Worm (Caenorhabditis elegans) whole organism, late embryonic: ENCODE results near the gene pqn-70.

Experiments
- C08G9.2 ChIP-seq: sonication (generic microtip); optimal IDR thresholded peaks from 2 replicates; lab custom pipeline; 2016; ENCODE audit warnings: mild to moderate bottlenecking, missing genetic modification characterization, moderate library complexity, missing compliant biosample characterization
- K02D7.2 ChIP-seq: sonication (generic microtip); optimal IDR thresholded peaks from 2 replicates; lab custom pipeline; 2017; ENCODE audit warnings: mild to moderate bottlenecking, missing genetic modification characterization, missing compliant biosample characterization
- T23F11.4 ChIP-seq: fragments of 200-800 bp; sonication (Bioruptor generic); optimal IDR thresholded peaks from 2 replicates; lab custom pipeline; 2018; ENCODE audit warnings: mild to moderate bottlenecking, missing genetic modification characterization, missing compliant biosample characterization
- ama-1 ChIP-seq: fragments of 150-350 bp; optimal IDR thresholded peaks from 2 replicates; lab custom pipeline; 2014
- ceh-18 ChIP-seq: sonication (generic microtip); optimal IDR thresholded peaks from 2 replicates; lab custom pipeline; 2016; ENCODE audit warnings: missing genetic modification characterization, missing compliant biosample characterization
- ceh-19 ChIP-seq: fragments of 200-800 bp; sonication (Bioruptor generic); optimal IDR thresholded peaks from 2 replicates; lab custom pipeline; 2018; ENCODE audit warnings: mild to moderate bottlenecking, missing genetic modification characterization, missing compliant biosample characterization
- ceh-30 ChIP-seq: fragments of 150-350 bp; optimal IDR thresholded peaks from 2 replicates; lab custom pipeline; 2014; ENCODE audit warnings: missing biosample characterization, missing genetic modification characterization
- ceh-34 ChIP-seq: sonication (generic microtip); optimal IDR thresholded peaks from 2 replicates; lab custom pipeline; 2016; ENCODE audit warnings: mild to moderate bottlenecking, missing genetic modification characterization, missing compliant biosample characterization
- ceh-45 ChIP-seq: fragments of 200-800 bp; sonication (Bioruptor generic); IDR thresholded peaks from 2 replicates; pipeline ENCODE4 v1.3.6; 2022; ENCODE audit warnings: missing genetic modification reagents, missing genetic modification characterization, missing compliant biosample characterization
- ceh-9 ChIP-seq: sonication (generic microtip); optimal IDR thresholded peaks from 2 replicates; lab custom pipeline; 2016; ENCODE audit warnings: mild to moderate bottlenecking, missing genetic modification characterization, inconsistent platforms, missing compliant biosample characterization
- che-1 ChIP-seq: sonication (generic microtip); optimal IDR thresholded peaks from 2 replicates; lab custom pipeline; 2016; ENCODE audit warnings: mild to moderate bottlenecking, missing genetic modification characterization, missing compliant biosample characterization
- elt-2 ChIP-seq: sonication (generic microtip); optimal IDR thresholded peaks from 2 replicates; lab custom pipeline; 2016; ENCODE audit warnings: missing genetic modification reagents, missing genetic modification characterization, missing compliant biosample characterization
- ets-4 ChIP-seq: sonication (generic microtip); optimal IDR thresholded peaks from 2 replicates; lab custom pipeline; 2016; ENCODE audit warnings: missing genetic modification characterization, missing compliant biosample characterization
- eyg-1 ChIP-seq: sonication (generic microtip); optimal IDR thresholded peaks from 2 replicates; lab custom pipeline; 2016; ENCODE audit warnings: missing genotype, missing genetic modification characterization, missing compliant biosample characterization
- fkh-10 ChIP-seq: fragments of 150-350 bp; optimal IDR thresholded peaks from 2 replicates; lab custom pipeline; 2014; ENCODE audit warnings: missing biosample characterization, missing genetic modification reagents, missing genetic modification characterization
- fkh-6 ChIP-seq: sonication (generic microtip); optimal IDR thresholded peaks from 2 replicates; lab custom pipeline; 2016; ENCODE audit warnings: missing genetic modification characterization, missing compliant biosample characterization
- hlh-13 ChIP-seq: fragments of 200-800 bp; sonication (Bioruptor generic); optimal IDR thresholded peaks from 2 replicates; lab custom pipeline; 2018; ENCODE audit warnings: mild to moderate bottlenecking, missing genetic modification characterization, missing compliant biosample characterization
- hlh-15 ChIP-seq: sonication (generic microtip); optimal IDR thresholded peaks from 2 replicates; lab custom pipeline; 2016; ENCODE audit warnings: missing genetic modification characterization, missing compliant biosample characterization
- hlh-8 ChIP-seq: sonication (generic microtip); optimal IDR thresholded peaks from 2 replicates; lab custom pipeline; 2016; ENCODE audit warnings: missing genotype, missing genetic modification characterization, missing compliant biosample characterization
- madf-2 ChIP-seq: sonication (generic microtip); optimal IDR thresholded peaks from 2 replicates; lab custom pipeline; 2017; ENCODE audit warnings: missing genetic modification characterization, missing compliant biosample characterization
- mec-3 ChIP-seq: sonication (generic microtip); optimal IDR thresholded peaks from 2 replicates; lab custom pipeline; 2016; ENCODE audit warnings: borderline replicate concordance, missing genetic modification characterization, missing compliant biosample characterization
- nfya-1 ChIP-seq: sonication (generic microtip); optimal IDR thresholded peaks from 2 replicates; lab custom pipeline; 2017; ENCODE audit warnings: missing genetic modification characterization, mild to moderate bottlenecking, missing compliant biosample characterization, antibody characterized with exemption, moderate library complexity
- nhr-11 ChIP-seq: fragments of 150-350 bp; optimal IDR thresholded peaks from 2 replicates; lab custom pipeline; 2014; ENCODE audit warnings: missing biosample characterization, missing genetic modification characterization
- npax-4 ChIP-seq: sonication (generic microtip); optimal IDR thresholded peaks from 2 replicates; lab custom pipeline; 2016; ENCODE audit warnings: missing genetic modification characterization, missing compliant biosample characterization
- pax-1 ChIP-seq: fragments of 150-350 bp; optimal IDR thresholded peaks from 2 replicates; lab custom pipeline; 2014; ENCODE audit warnings: missing biosample characterization, missing genetic modification characterization
- pha-2 ChIP-seq: sonication (generic microtip); optimal IDR thresholded peaks from 2 replicates; lab custom pipeline; 2017; ENCODE audit warnings: mild to moderate bottlenecking, missing genetic modification characterization, missing compliant biosample characterization
- pha-4 ChIP-seq: fragments of 150-350 bp; optimal IDR thresholded peaks from 2 replicates; lab custom pipeline; 2018; ENCODE audit warnings: missing biosample characterization, missing genetic modification reagents, missing genetic modification characterization
- pqm-1 ChIP-seq: sonication (generic microtip); optimal IDR thresholded peaks from 2 replicates; lab custom pipeline; 2016; ENCODE audit warnings: missing genetic modification characterization, missing compliant biosample characterization
- pros-1 ChIP-seq: fragments of 150-350 bp; optimal IDR thresholded peaks from 2 replicates; lab custom pipeline; 2014; ENCODE audit warnings: missing biosample characterization, missing genetic modification reagents, missing genetic modification characterization
- ref-2 ChIP-seq: sonication (generic microtip); optimal IDR thresholded peaks from 2 replicates; lab custom pipeline; 2016; ENCODE audit warnings: missing genetic modification characterization, missing compliant biosample characterization
- rnt-1 ChIP-seq: sonication (generic microtip); optimal IDR thresholded peaks from 2 replicates; lab custom pipeline; 2016; ENCODE audit warnings: missing genetic modification characterization, missing compliant biosample characterization
- sdc-2 ChIP-seq: sonication (generic microtip); optimal IDR thresholded peaks from 2 replicates; lab custom pipeline; 2016; ENCODE audit warnings: missing genotype, missing genetic modification characterization, missing compliant biosample characterization
- sox-4 ChIP-seq: sonication (generic microtip); optimal IDR thresholded peaks from 2 replicates; lab custom pipeline; 2017; ENCODE audit warnings: mild to moderate bottlenecking, missing genetic modification characterization, inconsistent platforms, missing compliant biosample characterization
- syd-9 ChIP-seq: sonication (generic microtip); optimal IDR thresholded peaks from 2 replicates; lab custom pipeline; 2016; ENCODE audit warnings: mild to moderate bottlenecking, missing genetic modification characterization, moderate library complexity, missing compliant biosample characterization
- tbx-2 ChIP-seq: sonication (generic microtip); optimal IDR thresholded peaks from 2 replicates; lab custom pipeline; 2016; ENCODE audit warnings: missing genetic modification characterization, missing compliant biosample characterization
- tbx-7 ChIP-seq: sonication (generic microtip); optimal IDR thresholded peaks from 2 replicates; lab custom pipeline; 2016; ENCODE audit warnings: missing genotype, missing genetic modification characterization, missing compliant biosample characterization
- ttx-3 ChIP-seq: sonication (generic microtip); optimal IDR thresholded peaks from 2 replicates; lab custom pipeline; 2016; ENCODE audit warnings: missing genetic modification reagents, missing genetic modification characterization, missing compliant biosample characterization
- unc-42 ChIP-seq: sonication (generic microtip); optimal IDR thresholded peaks from 2 replicates; lab custom pipeline; 2016; ENCODE audit warnings: missing genotype, missing genetic modification characterization, missing compliant biosample characterization
- ztf-16 ChIP-seq: sonication (generic microtip); optimal IDR thresholded peaks from 2 replicates; lab custom pipeline; 2017; ENCODE audit warnings: missing genetic modification characterization, missing compliant biosample characterization

Gene pqn-70

ce11 chrV:11228653-11229173 is at the start of gene pqn-70 (continued):
- TF ChIP-seq eyg-1 (tag; lab: Kevin White, UChicago) (no peak), ceh-45 (no peak), mec-3 (tag; lab: Kevin White, UChicago) (no peak), nfya-1 (tag; lab: Kevin White, UChicago) (peak; percentile 66), hlh-8 (tag; lab: Kevin White, UChicago) (peak; percentile 25), pha-2 (tag; lab: Kevin White, UChicago) (no peak), ama-1 (lab: Kevin White, UChicago) (no peak), ceh-9 (no peak), tbx-7 (tag; lab: Kevin White, UChicago) (peak; percentile 36), che-1 (tag; lab: Kevin White, UChicago) (no peak), hlh-15 (no peak), pqm-1 (peak; percentile 40), ceh-34 (tag; lab: Kevin White, UChicago) (peak; percentile 90), pros-1 (tag; lab: Kevin White, UChicago) (peak; percentile 9), nhr-11 (tag; lab: Kevin White, UChicago) (no peak), ceh-19 (GFP tag; lab: Kevin White, UChicago) (peak; percentile 52)

ce11 chrV:11272848-11273247 is 44.3 kb upstream of the pqn-70 start, which contains the start of gene clec-223:
clec-223 (plus strand) TSS chrV:11273148.
- TF ChIP-seq ztf-16 (tag; lab: Kevin White, UChicago) (no peak), ceh-30 (tag; lab: Kevin White, UChicago) (no peak), tbx-2 (tag; lab: Kevin White, UChicago) (no peak), nfya-1 (tag; lab: Kevin White, UChicago) (no peak), elt-2 (no peak), nhr-11 (tag; lab: Kevin White, UChicago) (no peak), ttx-3 (no peak), hlh-8 (tag; lab: Kevin White, UChicago) (no peak), ref-2 (no peak), K02D7.2 (tag; lab: Kevin White, UChicago) (no peak), C08G9.2 (tag; lab: Kevin White, UChicago) (no peak), madf-2 (tag; lab: Kevin White, UChicago) (no peak), syd-9 (no peak), ceh-18 (tag; lab: Kevin White, UChicago) (no peak), pax-1 (tag; lab: Kevin White, UChicago) (no peak), sdc-2 (no peak)
- TF ChIP-seq, all 69 proteins: peak for 0

- TF ChIP-seq nfya-1 (tag; lab: Kevin White, UChicago) (no peak), ref-2 (no peak)
- TF ChIP-seq, all 69 proteins: peak for 0
These were observed 42.5 kb upstream of the pqn-70 start, which contains the start of gene clec-222 for ce11 chrV:11271051-11271450. clec-222 (plus strand) TSS chrV:11271351.

ce11 chrV:11268791-11269190 is 40.3 kb upstream of the pqn-70 start, which contains the start of gene str-115:
str-115 (plus strand) TSS chrV:11269091.
- no peak for TF ChIP-seq syd-9
- TF ChIP-seq fkh-10 (GFP tag; lab: Kevin White, UChicago) = no peak
- TF ChIP-seq eyg-1 (tag; lab: Kevin White, UChicago) = no peak
- TF ChIP-seq pha-4 = no peak
- TF ChIP-seq fkh-6 = no peak
- no peak for TF ChIP-seq ets-4 (tag; lab: Kevin White, UChicago)
- no peak for TF ChIP-seq ceh-9
- TF ChIP-seq sox-4 (tag; lab: Kevin White, UChicago) = no peak
- TF ChIP-seq sdc-2 = no peak
- no peak for TF ChIP-seq che-1 (tag; lab: Kevin White, UChicago)
- TF ChIP-seq, all 69 proteins: peak for 0

- no peak for TF ChIP-seq npax-4 (tag; lab: Kevin White, UChicago)
- no peak for TF ChIP-seq unc-42 (tag; lab: Kevin White, UChicago)
- TF ChIP-seq tbx-2 (tag; lab: Kevin White, UChicago) = no peak
- no peak for TF ChIP-seq hlh-13 (GFP tag; lab: Kevin White, UChicago)
- TF ChIP-seq pha-2 (tag; lab: Kevin White, UChicago) = no peak
- no peak for TF ChIP-seq T23F11.4 (GFP tag; lab: Kevin White, UChicago)
- TF ChIP-seq rnt-1 (tag; lab: Kevin White, UChicago) = no peak
- no peak for TF ChIP-seq ceh-19 (GFP tag; lab: Kevin White, UChicago)
- TF ChIP-seq mec-3 (tag; lab: Kevin White, UChicago) = no peak
These were observed 38.2 kb upstream of the pqn-70 start, which contains the start of gene str-116 for ce11 chrV:11266681-11267080. str-116 (plus strand) TSS chrV:11266981.
